Fruit fly (Drosophila melanogaster) whole organism, adult: Measurements from ENCODE around the gene CG3556.

Source experiments
- CG11617 ChIP-seq: fragments of 200-800 bp; sonication (Bioruptor generic); optimal IDR thresholded peaks from 2 replicates; lab custom pipeline; 2017; ENCODE audit warnings: mild to moderate bottlenecking, missing biosample characterization, missing genetic modification reagents, missing genetic modification characterization
- CG12768 ChIP-seq: fragments of 200-800 bp; sonication (Bioruptor generic); optimal IDR thresholded peaks from 2 replicates; lab custom pipeline; 2017; ENCODE audit warnings: missing biosample characterization, missing genetic modification characterization, mild to moderate bottlenecking, moderate library complexity, missing genetic modification reagents
- CG14711 ChIP-seq: fragments of 200-800 bp; sonication (Bioruptor generic); optimal IDR thresholded peaks from 2 replicates; lab custom pipeline; 2018; ENCODE audit warnings: missing biosample characterization, mild to moderate bottlenecking, missing genetic modification characterization, moderate library complexity
- CG1620 ChIP-seq: fragments of 200-800 bp; sonication (Bioruptor generic); optimal IDR thresholded peaks from 2 replicates; lab custom pipeline; 2016; ENCODE audit warnings: missing biosample characterization, missing genetic modification characterization
- CG33017 ChIP-seq: fragments of 200-800 bp; sonication (Bioruptor generic); optimal IDR thresholded peaks from 2 replicates; lab custom pipeline; 2018; ENCODE audit warnings: missing biosample characterization, mild to moderate bottlenecking, missing genetic modification characterization, moderate library complexity
- CG5204 ChIP-seq: fragments of 200-800 bp; sonication (Bioruptor generic); optimal IDR thresholded peaks from 2 replicates; lab custom pipeline; 2016; ENCODE audit warnings: missing biosample characterization, missing genetic modification characterization
- CG7045 ChIP-seq: fragments of 200-800 bp; sonication (Bioruptor generic); optimal IDR thresholded peaks from 2 replicates; lab custom pipeline; 2017; ENCODE audit warnings: missing biosample characterization, mild to moderate bottlenecking, missing genetic modification characterization
- CG7101 ChIP-seq: fragments of 200-800 bp; sonication (Bioruptor generic); optimal IDR thresholded peaks from 2 replicates; lab custom pipeline; 2018; ENCODE audit warnings: missing biosample characterization, mild to moderate bottlenecking, missing genetic modification characterization, moderate library complexity
- Clk ChIP-seq: fragments of 200-800 bp; sonication (Bioruptor generic); optimal IDR thresholded peaks from 2 replicates; lab custom pipeline; 2017; ENCODE audit warnings: missing biosample characterization, missing genetic modification characterization
- Crg-1 ChIP-seq: fragments of 200-800 bp; sonication (Bioruptor generic); optimal IDR thresholded peaks from 2 replicates; lab custom pipeline; 2016; ENCODE audit warnings: missing biosample characterization, missing genetic modification characterization
- Hr96 ChIP-seq: fragments of 200-800 bp; sonication (Bioruptor generic); optimal IDR thresholded peaks from 2 replicates; lab custom pipeline; 2016; ENCODE audit warnings: missing biosample characterization, missing genetic modification characterization
- Mnt ChIP-seq: fragments of 200-800 bp; sonication (Bioruptor generic); optimal IDR thresholded peaks from 2 replicates; lab custom pipeline; 2016; ENCODE audit warnings: missing biosample characterization, mild to moderate bottlenecking, missing genetic modification characterization
- bab1 ChIP-seq: fragments of 200-800 bp; sonication (Bioruptor generic); optimal IDR thresholded peaks from 3 replicates; lab custom pipeline; 2019; ENCODE audit warnings: missing biosample characterization, mild to moderate bottlenecking, missing genetic modification characterization, moderate library complexity
- cic ChIP-seq: fragments of 200-800 bp; sonication (Bioruptor generic); optimal IDR thresholded peaks from 2 replicates; lab custom pipeline; 2017; ENCODE audit warnings: missing biosample characterization, mild to moderate bottlenecking, missing genetic modification characterization, moderate library complexity
- cnc ChIP-seq, 2 experiments: fragments of >200 bp; optimal IDR thresholded peaks; 2 replicates each; lab custom pipeline; 2017
- kay ChIP-seq: fragments of 200-800 bp; sonication (Bioruptor generic); peaks from one replicate; lab custom pipeline; 2016; ENCODE audit warnings: missing biosample characterization, missing genetic modification characterization, borderline replicate concordance
- ovo ChIP-seq: fragments of 200-800 bp; sonication (Bioruptor generic); optimal IDR thresholded peaks from 2 replicates; lab custom pipeline; 2016; ENCODE audit warnings: missing biosample characterization, missing genetic modification characterization
- pad ChIP-seq: fragments of 200-800 bp; sonication (Bioruptor generic); optimal IDR thresholded peaks from 3 replicates; lab custom pipeline; 2017; ENCODE audit warnings: missing biosample characterization, missing genetic modification characterization, mild to moderate bottlenecking, moderate library complexity, missing genetic modification reagents
- tj ChIP-seq: fragments of 200-800 bp; sonication (Bioruptor generic); optimal IDR thresholded peaks from 3 replicates; lab custom pipeline; 2017; ENCODE audit warnings: missing biosample characterization, mild to moderate bottlenecking, missing genetic modification characterization, moderate library complexity
- toe ChIP-seq: fragments of 200-800 bp; sonication (Bioruptor generic); optimal IDR thresholded peaks from 2 replicates; lab custom pipeline; 2016; ENCODE audit warnings: missing biosample characterization, missing genetic modification characterization

CG3556 gene

dm6 chrX:4555833-4556232 lies 25.8 kb downstream of the CG3556 start:
- TF ChIP-seq toe (GFP tag; lab: Kevin White, UChicago) (no peak), Clk (no peak), CG11617 (GFP tag; lab: Kevin White, UChicago) (no peak), kay (GFP tag; lab: Kevin White, UChicago) (no peak), Hr96 (GFP tag; lab: Kevin White, UChicago) (no peak), CG33017 (no peak), CG1620 (no peak), cic (GFP tag; lab: Kevin White, UChicago) (no peak), bab1 (GFP tag; lab: Kevin White, UChicago) (no peak), CG12768 (no peak), tj (GFP tag; lab: Kevin White, UChicago) (no peak), cnc (optimal IDR thresholded peaks at IDR 0.05; lab: Kevin White, UChicago) (no peak), ovo (GFP tag; lab: Kevin White, UChicago) (no peak), CG14711 (no peak), Crg-1 (GFP tag; lab: Kevin White, UChicago) (no peak)

- TF ChIP-seq bab1 (GFP tag; lab: Kevin White, UChicago) (no peak), CG12768 (no peak), CG11617 (GFP tag; lab: Kevin White, UChicago) (no peak), ovo (GFP tag; lab: Kevin White, UChicago) (no peak), kay (GFP tag; lab: Kevin White, UChicago) (no peak), pad (no peak), CG7045 (GFP tag; lab: Kevin White, UChicago) (no peak), Hr96 (GFP tag; lab: Kevin White, UChicago) (no peak), cnc (optimal IDR thresholded peaks at IDR 0.05; lab: Kevin White, UChicago) (no peak), CG33017 (no peak), CG5204 (GFP tag; lab: Kevin White, UChicago) (no peak), CG14711 (no peak), CG1620 (no peak), toe (GFP tag; lab: Kevin White, UChicago) (no peak), cic (GFP tag; lab: Kevin White, UChicago) (no peak), tj (GFP tag; lab: Kevin White, UChicago) (no peak), CG7101 (tag; lab: Kevin White, UChicago) (no peak), Mnt (GFP tag; lab: Kevin White, UChicago) (no peak), Clk (no peak)
Observed at dm6 chrX:4557772-4558171, 27.7 kb downstream of the CG3556 start, which contains the start of gene CG3546. Gene CG3546, plus strand, starts transcription at chrX:4558072.

- TF ChIP-seq CG5204 (GFP tag; lab: Kevin White, UChicago) = no peak
- TF ChIP-seq CG1620 = no peak
Observed at dm6 chrX:4560182-4560845, 30.3 kb downstream of the CG3556 start.

dm6 chrX:4563980-4564379 lies 33.9 kb downstream of the CG3556 start:
- no peak for TF ChIP-seq CG1620
- TF ChIP-seq CG7045 (GFP tag; lab: Kevin White, UChicago) = no peak
- TF ChIP-seq CG11617 (GFP tag; lab: Kevin White, UChicago) = no peak
- TF ChIP-seq CG14711 = no peak
- no peak for TF ChIP-seq bab1 (GFP tag; lab: Kevin White, UChicago)
- TF ChIP-seq kay (GFP tag; lab: Kevin White, UChicago) = no peak
- TF ChIP-seq CG12768 = no peak
- no peak for TF ChIP-seq tj (GFP tag; lab: Kevin White, UChicago)
- TF ChIP-seq CG5204 (GFP tag; lab: Kevin White, UChicago) = no peak
- no peak for TF ChIP-seq Crg-1 (GFP tag; lab: Kevin White, UChicago)
- no peak for TF ChIP-seq Hr96 (GFP tag; lab: Kevin White, UChicago)
- TF ChIP-seq Mnt (GFP tag; lab: Kevin White, UChicago) = no peak
- TF ChIP-seq pad = no peak
- no peak for TF ChIP-seq toe (GFP tag; lab: Kevin White, UChicago)
- TF ChIP-seq cnc (optimal IDR thresholded peaks at IDR 0.05; lab: Kevin White, UChicago) = no peak
- TF ChIP-seq CG7101 (tag; lab: Kevin White, UChicago) = no peak

- no peak for TF ChIP-seq toe (GFP tag; lab: Kevin White, UChicago)
- TF ChIP-seq CG33017 = no peak
- TF ChIP-seq kay (GFP tag; lab: Kevin White, UChicago) = no peak
- TF ChIP-seq cnc (optimal IDR thresholded peaks at IDR 0.05; lab: Kevin White, UChicago) = no peak
- no peak for TF ChIP-seq tj (GFP tag; lab: Kevin White, UChicago)
- no peak for TF ChIP-seq Clk
- no peak for TF ChIP-seq pad
- TF ChIP-seq CG12768 = no peak
- no peak for TF ChIP-seq Crg-1 (GFP tag; lab: Kevin White, UChicago)
- TF ChIP-seq CG5204 (GFP tag; lab: Kevin White, UChicago) = no peak
- no peak for TF ChIP-seq bab1 (GFP tag; lab: Kevin White, UChicago)
- no peak for TF ChIP-seq CG7045 (GFP tag; lab: Kevin White, UChicago)
- no peak for TF ChIP-seq Mnt (GFP tag; lab: Kevin White, UChicago)
Observed at dm6 chrX:4564962-4565361, 34.9 kb downstream of the CG3556 start.

dm6 chrX:4571829-4572228 lies 41.8 kb downstream of the CG3556 start, which contains the start of gene CG12684:
Gene CG12684, minus strand, starts transcription at chrX:4571929.
- TF ChIP-seq CG7045 (GFP tag; lab: Kevin White, UChicago) (no peak), toe (GFP tag; lab: Kevin White, UChicago) (no peak), CG7101 (tag; lab: Kevin White, UChicago) (no peak), tj (GFP tag; lab: Kevin White, UChicago) (no peak), Crg-1 (GFP tag; lab: Kevin White, UChicago) (no peak), CG14711 (no peak), Hr96 (GFP tag; lab: Kevin White, UChicago) (no peak), CG5204 (GFP tag; lab: Kevin White, UChicago) (no peak)
